Worm (Caenorhabditis elegans): Measurements from ENCODE around the gene T05B4.9.

DNA sequence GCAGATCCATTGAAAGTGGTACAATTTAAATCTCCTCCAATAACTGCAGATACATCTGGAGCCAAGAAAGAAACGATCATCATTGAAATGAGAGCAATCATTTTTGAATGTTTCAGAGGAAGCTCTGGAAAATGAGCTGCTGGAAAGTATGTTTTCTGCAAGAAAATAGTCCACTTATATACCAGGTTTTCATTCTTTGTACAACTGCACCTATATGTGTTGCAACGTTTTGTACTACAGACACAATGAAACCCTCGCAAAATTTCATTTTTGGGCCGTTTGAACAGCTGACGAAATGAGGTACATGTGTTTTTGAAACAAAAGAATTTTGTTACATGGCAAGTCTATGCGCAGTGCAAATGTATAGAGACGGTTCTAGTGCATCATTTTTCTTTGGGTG, at the start of gene T05B4.9:
- TF ChIP-seq him-1 (tag; optimal IDR thresholded peaks at IDR 0.05) = no peak
- TF ChIP-seq W03F9.2 (tag; optimal IDR thresholded peaks at IDR 0.05) = no peak
- TF ChIP-seq dao-5 (tag; optimal IDR thresholded peaks at IDR 0.05) = no peak
